Worm (Caenorhabditis elegans) whole organism, dauer: ENCODE results near the gene R02C2.7.

Experiments used
- unc-62 ChIP-seq: sonication (generic microtip); optimal IDR thresholded peaks from 2 replicates; lab custom pipeline; 2017; ENCODE audit warnings: missing biosample characterization, missing genetic modification reagents, missing genetic modification characterization

The R02C2.7 gene

ce11 chrV:242518-242917 is at the start of gene R02C2.7:
Gene R02C2.7 (minus strand): TSS chrV:242618.
- TF ChIP-seq unc-62 (GFP tag; lab: Kevin White, UChicago): no peak

- no peak for TF ChIP-seq unc-62 (GFP tag; lab: Kevin White, UChicago)
Observed at ce11 chrV:285298-285697, 42.9 kb upstream of the R02C2.7 start.

ce11 chrV:284808-285207 is 42.4 kb upstream of the R02C2.7 start:
- TF ChIP-seq unc-62 (GFP tag; lab: Kevin White, UChicago): no peak

ce11 chrV:283953-284352 is 41.5 kb upstream of the R02C2.7 start:
- TF ChIP-seq unc-62 (GFP tag; lab: Kevin White, UChicago): no peak

ce11 chrV:281616-282015 is 39.2 kb upstream of the R02C2.7 start, which contains the start of gene npr-5:
Gene npr-5 (minus strand): TSS chrV:281716.
- no peak for TF ChIP-seq unc-62 (GFP tag; lab: Kevin White, UChicago)

- no peak for TF ChIP-seq unc-62 (GFP tag; lab: Kevin White, UChicago)
Observed at ce11 chrV:281111-281510, 38.7 kb upstream of the R02C2.7 start.

- TF ChIP-seq unc-62 (GFP tag; lab: Kevin White, UChicago): no peak
Observed at ce11 chrV:272837-273236, 30.4 kb upstream of the R02C2.7 start, which contains the start of gene nlp-70. Gene nlp-70 (minus strand): TSS chrV:272937.

ce11 chrV:268007-268406 is 25.6 kb upstream of the R02C2.7 start, which contains the start of gene lgc-26:
Gene lgc-26 (plus strand): TSS chrV:268307.
- TF ChIP-seq unc-62 (GFP tag; lab: Kevin White, UChicago): no peak

- no peak for TF ChIP-seq unc-62 (GFP tag; lab: Kevin White, UChicago)
Observed at ce11 chrV:260334-260733, 17.9 kb upstream of the R02C2.7 start.

ce11 chrV:258730-259129 is 16.3 kb upstream of the R02C2.7 start, which contains the start of gene nhr-204:
Gene nhr-204 (minus strand): TSS chrV:258830.
- TF ChIP-seq unc-62 (GFP tag; lab: Kevin White, UChicago): no peak

- no peak for TF ChIP-seq unc-62 (GFP tag; lab: Kevin White, UChicago)
Observed at ce11 chrV:254591-254990, 12.2 kb upstream of the R02C2.7 start, which contains the start of gene str-121. Gene str-121 (minus strand): TSS chrV:254691.

ce11 chrV:251652-252051 is 9.2 kb upstream of the R02C2.7 start, which contains the start of gene oac-39:
Gene oac-39 (minus strand): TSS chrV:251752.
- no peak for TF ChIP-seq unc-62 (GFP tag; lab: Kevin White, UChicago)

ce11 chrV:248636-249035 is 6.2 kb upstream of the R02C2.7 start:
- TF ChIP-seq unc-62 (GFP tag; lab: Kevin White, UChicago): no peak

- TF ChIP-seq unc-62 (GFP tag; lab: Kevin White, UChicago): no peak
Observed at ce11 chrV:247576-247975, 5.2 kb upstream of the R02C2.7 start.

ce11 chrV:246097-246496 is 3.7 kb upstream of the R02C2.7 start, which contains the start of gene kin-34:
Gene kin-34 (minus strand): TSS chrV:246197.
- no peak for TF ChIP-seq unc-62 (GFP tag; lab: Kevin White, UChicago)

- no peak for TF ChIP-seq unc-62 (GFP tag; lab: Kevin White, UChicago)
Observed at ce11 chrV:240287-240686, 2.1 kb downstream of the R02C2.7 start, which contains the start of gene txt-2. Gene txt-2 (minus strand): TSS chrV:240500.

- TF ChIP-seq unc-62 (GFP tag; lab: Kevin White, UChicago): no peak
Observed at ce11 chrV:238094-238493, 4.3 kb downstream of the R02C2.7 start, which contains the start of gene R02C2.1. Gene R02C2.1 (minus strand): TSS chrV:238194.
